Worm (Caenorhabditis elegans): ENCODE measurements around the gene clip-1.
A peak's percentile ranks its signal among the peaks of the same experiment; 100 is the strongest.

The clip-1 gene

DNA sequence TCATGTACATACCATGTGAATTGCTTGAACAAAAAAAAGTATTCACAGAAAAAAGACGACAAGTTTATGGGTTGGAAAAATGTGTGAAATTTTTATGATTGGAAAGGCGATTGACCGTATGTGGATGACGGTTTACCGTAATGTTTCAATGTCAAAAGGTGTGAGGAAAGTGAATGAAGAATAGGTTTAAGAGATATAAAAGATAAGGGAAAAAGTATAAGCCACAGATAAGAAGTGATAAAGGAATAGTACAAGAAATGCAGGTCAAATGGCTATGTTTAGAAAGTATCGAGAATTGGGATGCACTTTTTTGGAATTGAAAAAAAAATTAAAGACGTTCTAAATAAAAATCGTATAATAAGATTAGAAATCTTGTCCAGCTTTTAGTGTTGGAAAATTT lies 8.9 kb upstream of the clip-1 start:
- TF ChIP-seq nhr-28 (tag; optimal IDR thresholded peaks at IDR 0.05) = peak; percentile 2
- TF ChIP-seq lin-15B (tag; optimal IDR thresholded peaks at IDR 0.05) = no peak
- TF ChIP-seq T20F7.1 (GFP tag; optimal IDR thresholded peaks at IDR 0.05) = no peak
- no peak for TF ChIP-seq D1046.2 (GFP tag; IDR thresholded peaks at IDR 0.05)

DNA sequence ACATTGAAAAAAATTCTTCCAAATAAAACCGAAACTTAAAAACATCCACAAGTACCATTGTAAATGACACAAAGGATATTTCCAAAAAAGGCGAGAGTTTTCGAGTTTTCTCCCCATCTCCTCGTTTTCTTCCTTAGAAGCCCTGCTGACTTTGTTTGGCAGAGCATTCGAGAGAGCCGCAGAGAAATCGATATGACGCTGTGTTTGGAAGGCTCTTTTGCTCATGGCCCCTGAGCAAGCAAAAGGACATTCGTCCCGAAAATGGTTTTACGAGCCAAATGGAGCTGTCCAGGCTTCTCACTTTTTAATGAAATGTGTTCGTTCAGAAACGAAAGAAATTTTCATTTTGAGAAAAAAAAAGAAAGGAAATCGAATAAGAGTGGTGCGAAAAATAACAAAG lies 3.2 kb upstream of the clip-1 start:
- no peak for TF ChIP-seq D1046.2 (GFP tag; IDR thresholded peaks at IDR 0.05)
- TF ChIP-seq ceh-32 (tag; optimal IDR thresholded peaks at IDR 0.05; ENCODE audit: poor library complexity) = no peak
- no peak for TF ChIP-seq ces-1 (GFP tag; optimal IDR thresholded peaks at IDR 0.05)
- TF ChIP-seq skn-1 (tag; optimal IDR thresholded peaks at IDR 0.05) = no peak
- no peak for TF ChIP-seq ceh-20 (GFP tag; IDR thresholded peaks at IDR 0.05)
- TF ChIP-seq F44E2.7 (GFP tag; IDR thresholded peaks at IDR 0.05) = no peak
- TF ChIP-seq hmg-1.1 (GFP tag; IDR thresholded peaks at IDR 0.05) = 0 out of 2 replicates have a peak, but pooled peaks have one; percentile 16
- TF ChIP-seq hlh-11 (tag; optimal IDR thresholded peaks at IDR 0.05) = no peak
- no peak for TF ChIP-seq nhr-42 (GFP tag; IDR thresholded peaks at IDR 0.05)
- peak in 1 of 2 experiments; percentile 6 for TF ChIP-seq lsy-2 (tag; optimal IDR thresholded peaks at IDR 0.05)
- TF ChIP-seq Y105C5A.15 (GFP tag; IDR thresholded peaks at IDR 0.05) = no peak
- TF ChIP-seq fkh-10 (GFP tag; optimal IDR thresholded peaks at IDR 0.05) = no peak
- no peak for TF ChIP-seq nhr-6 (tag; optimal IDR thresholded peaks at IDR 0.05)
- no peak for TF ChIP-seq Y5F2A.4 (GFP tag; optimal IDR thresholded peaks at IDR 0.05)
- TF ChIP-seq F26F4.8 (GFP tag; conservative IDR thresholded peaks at IDR 0.05) = no peak
- TF ChIP-seq zfp-2 (tag; optimal IDR thresholded peaks at IDR 0.05) = no peak
- TF ChIP-seq F37D6.2 (tag; optimal IDR thresholded peaks at IDR 0.05) = no peak
- no peak for TF ChIP-seq daf-12 (tag; optimal IDR thresholded peaks at IDR 0.05)
- TF ChIP-seq unc-39 (tag; optimal IDR thresholded peaks at IDR 0.05) = no peak
- TF ChIP-seq hlh-30 (tag; optimal IDR thresholded peaks at IDR 0.05; ENCODE audit: insufficient read depth) = peak; percentile 36

DNA sequence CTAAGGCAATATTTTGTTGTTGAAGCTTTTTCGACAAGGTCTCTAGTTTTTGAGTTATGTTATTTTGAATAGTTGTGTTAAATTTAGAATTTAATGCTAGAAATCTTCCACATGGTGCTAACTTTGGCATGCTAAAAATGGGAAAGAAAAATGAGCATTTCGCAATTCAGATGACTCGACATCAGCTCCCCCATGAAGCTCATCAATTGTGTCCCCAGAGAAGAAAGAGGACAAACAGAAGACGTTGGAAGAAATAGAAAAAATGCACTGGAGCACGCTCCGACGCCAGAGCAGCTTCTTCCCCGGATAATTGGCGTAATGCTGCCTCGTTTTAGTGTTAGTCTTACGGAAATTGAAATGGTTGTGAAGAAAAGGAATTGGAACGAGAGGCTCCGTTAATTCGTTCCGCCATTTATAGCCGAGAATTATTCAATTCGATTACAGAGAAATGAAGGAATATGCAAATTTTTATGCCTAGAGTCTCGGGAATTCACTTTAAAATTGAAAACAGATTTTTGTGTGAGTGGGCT lies 2.6 kb upstream of the clip-1 start:
- TF ChIP-seq Y48G9A.11 (GFP tag; IDR thresholded peaks at IDR 0.05) (no peak), mdt-29 (GFP tag; IDR thresholded peaks at IDR 0.05) (no peak), lin-15B (tag; optimal IDR thresholded peaks at IDR 0.05) (no peak), daf-12 (tag; optimal IDR thresholded peaks at IDR 0.05) (no peak), R02D3.7 (tag; optimal IDR thresholded peaks at IDR 0.05) (no peak), ctbp-1 (GFP tag; IDR thresholded peaks at IDR 0.05) (0 out of 2 replicates have a peak, but pooled peaks have one; percentile 32), unc-62 (GFP tag; optimal IDR thresholded peaks at IDR 0.05 in 1 of 2) (peak in 1 of 2 experiments; percentile 90), unc-62 (tag; optimal IDR thresholded peaks at IDR 0.05) (no peak), zfp-3 (GFP tag; conservative IDR thresholded peaks at IDR 0.05) (no peak), lim-7 (GFP tag; IDR thresholded peaks at IDR 0.05) (no peak), lir-3 (tag; optimal IDR thresholded peaks at IDR 0.05) (no peak)

DNA sequence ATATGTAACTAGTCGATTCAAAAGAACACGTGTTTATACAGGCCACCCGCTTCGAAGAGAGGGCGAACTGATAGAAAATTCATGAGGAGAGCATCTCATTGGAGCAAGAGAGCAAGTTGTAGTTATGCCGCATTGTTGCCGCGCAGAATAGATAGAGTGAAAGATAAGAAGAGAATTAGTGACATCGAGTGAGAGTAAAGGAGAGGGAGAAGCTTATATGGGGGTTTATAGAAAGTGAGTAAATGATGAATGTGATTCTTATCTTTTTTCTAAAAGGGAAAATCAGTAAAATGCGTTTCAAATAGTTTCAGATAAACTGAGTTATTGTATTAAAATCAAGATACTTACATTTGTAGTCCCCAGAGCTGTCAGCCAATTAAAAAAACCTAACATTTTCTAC lies 1.3 kb upstream of the clip-1 start:
- no peak for TF ChIP-seq T26A8.4 (GFP tag; IDR thresholded peaks at IDR 0.05)
- peak; percentile 6 for TF ChIP-seq mxl-3 (GFP tag; optimal IDR thresholded peaks at IDR 0.05)
- peak; percentile 88 for TF ChIP-seq aha-1 (tag)
- peak; percentile 19 for TF ChIP-seq hlh-11 (tag; optimal IDR thresholded peaks at IDR 0.05)

DNA sequence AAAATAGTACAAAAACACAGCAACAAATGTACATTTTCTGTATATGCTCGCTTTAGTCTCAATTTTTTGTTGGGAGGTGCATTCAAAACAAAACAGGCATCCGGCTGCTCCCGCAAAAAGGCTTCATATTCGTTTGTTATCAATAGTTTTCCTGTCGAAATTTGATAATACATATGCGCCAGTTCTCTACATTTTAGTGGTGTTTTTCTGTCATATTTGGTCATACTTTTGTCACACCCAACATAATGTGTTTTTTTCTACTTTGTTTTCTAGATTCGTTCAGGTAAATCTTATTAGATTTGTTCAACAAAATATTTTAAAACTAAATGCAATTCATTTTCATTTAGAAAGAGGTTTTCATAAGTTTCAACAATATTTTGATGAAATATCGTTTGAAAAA lies 10.4 kb downstream of the clip-1 start:
- peak; percentile 20 for TF ChIP-seq pqm-1 (tag; optimal IDR thresholded peaks at IDR 0.05)
- no peak for TF ChIP-seq lir-3 (tag; optimal IDR thresholded peaks at IDR 0.05)
- no peak for TF ChIP-seq T26A8.4 (GFP tag; IDR thresholded peaks at IDR 0.05)
- peak; percentile 28; the same call in 1 of the 2 replicates for TF ChIP-seq dmd-6 (GFP tag; IDR thresholded peaks at IDR 0.05)
- no peak for TF ChIP-seq nhr-11 (tag; optimal IDR thresholded peaks at IDR 0.05)
- peak; percentile 37 for TF ChIP-seq hlh-11 (tag; optimal IDR thresholded peaks at IDR 0.05)
- no peak for TF ChIP-seq lin-1 (GFP tag; IDR thresholded peaks at IDR 0.05)
- TF ChIP-seq ceh-32 (tag; optimal IDR thresholded peaks at IDR 0.05; ENCODE audit: poor library complexity) = no peak
- no peak for TF ChIP-seq zfp-3 (GFP tag; conservative IDR thresholded peaks at IDR 0.05)
- peak; percentile 40 for TF ChIP-seq nhr-28 (tag; optimal IDR thresholded peaks at IDR 0.05)
- no peak for TF ChIP-seq daf-16 (GFP tag; optimal IDR thresholded peaks at IDR 0.05)
- TF ChIP-seq daf-16 (tag; optimal IDR thresholded peaks at IDR 0.05) = peak; percentile 62
- TF ChIP-seq cey-2 (tag; optimal IDR thresholded peaks at IDR 0.05; ENCODE audit: borderline replicate concordance, insufficient read depth) = no peak
- TF ChIP-seq zfp-2 (tag; optimal IDR thresholded peaks at IDR 0.05) = no peak
- peak; percentile 26 for TF ChIP-seq dve-1 (tag; optimal IDR thresholded peaks at IDR 0.05; ENCODE audit: insufficient read depth)
- TF ChIP-seq set-16 (GFP tag; IDR thresholded peaks at IDR 0.05) = no peak
- TF ChIP-seq aha-1 (tag) = peak; percentile 96
